Worm (Caenorhabditis elegans): ENCODE data around the gene dhps-1.

DNA sequence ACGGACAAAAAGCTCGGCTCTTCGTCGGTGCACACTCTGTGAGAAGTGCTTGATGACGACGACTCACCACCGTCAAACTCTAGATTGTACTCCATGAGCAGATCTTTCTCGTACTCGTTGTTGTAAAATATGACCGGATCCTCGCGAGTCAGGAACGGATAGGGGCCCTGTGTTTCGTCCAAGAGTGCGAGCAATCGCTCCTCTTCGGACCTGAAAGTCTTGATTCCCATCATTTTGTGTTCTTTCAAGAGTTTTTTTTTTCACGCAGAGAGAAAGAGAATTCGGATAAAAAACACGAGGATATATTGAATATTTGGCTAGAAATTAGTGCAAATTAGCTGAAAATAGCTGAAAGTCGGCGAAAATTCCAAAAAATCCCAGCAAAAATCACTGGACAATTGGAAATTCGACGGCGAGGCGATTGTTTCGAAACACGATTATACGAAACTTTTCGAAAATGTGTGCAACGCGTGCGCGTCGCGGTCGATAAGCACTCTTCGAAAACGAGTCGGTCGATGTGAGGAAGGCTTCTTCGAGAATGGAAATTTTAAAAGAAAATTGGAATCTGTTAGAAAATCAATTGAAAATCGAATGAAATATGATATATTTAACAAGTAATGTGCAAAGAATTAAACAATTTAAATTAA is 13.2 kb upstream of the dhps-1 start, which contains the start of the genes ash-2 and Y17G7B.20:
- TF ChIP-seq unc-39 (tag; optimal IDR thresholded peaks at IDR 0.05) (no peak), nhr-77 (tag; optimal IDR thresholded peaks at IDR 0.05) (no peak)

Data from whole organism, L2 larva.